Worm (Caenorhabditis elegans) whole organism, L3 larva: ENCODE measurements around the gene pssy-1.

Experiments used
- ceh-16 ChIP-seq: sonication (generic microtip); optimal IDR thresholded peaks from 2 replicates; lab custom pipeline; 2017; ENCODE audit warnings: missing biosample characterization, missing genetic modification characterization
- fos-1 ChIP-seq: fragments of 150-350 bp; optimal IDR thresholded peaks from 2 replicates; lab custom pipeline; 2014; ENCODE audit warnings: missing biosample characterization, missing genetic modification characterization
- lin-39 ChIP-seq: fragments of 150-350 bp; optimal IDR thresholded peaks from 2 replicates; lab custom pipeline; 2018; ENCODE audit warnings: missing biosample characterization, missing genetic modification reagents, missing genetic modification characterization
- nhr-237 ChIP-seq: fragments of 150-350 bp; optimal IDR thresholded peaks from 2 replicates; lab custom pipeline; 2014; ENCODE audit warnings: missing biosample characterization, missing genetic modification characterization

DNA sequence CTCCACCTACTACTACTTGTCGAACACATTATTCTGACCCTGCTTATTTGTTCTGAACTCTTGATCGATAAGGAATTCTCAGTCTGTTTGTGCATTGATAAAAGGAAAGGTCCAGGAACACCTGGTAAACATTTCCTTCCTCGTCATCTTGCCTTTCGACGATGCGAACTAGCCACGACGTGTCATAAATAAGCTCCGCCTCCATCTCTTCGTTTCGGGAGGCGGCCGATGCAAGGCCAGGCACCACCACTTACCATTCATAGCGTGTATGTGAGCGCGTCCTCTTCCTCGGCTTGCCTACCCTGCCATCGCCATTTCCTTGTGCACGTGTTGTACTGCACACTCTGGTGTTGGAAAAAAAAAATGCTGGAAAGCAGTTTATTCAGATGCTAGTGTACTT lies 23.5 kb downstream of the pssy-1 start:
- TF ChIP-seq lin-39 (tag; lab: Kevin White, UChicago): no peak
- TF ChIP-seq fos-1 (tag; lab: Kevin White, UChicago): no peak
- no peak for TF ChIP-seq ceh-16 (tag; lab: Kevin White, UChicago)
- TF ChIP-seq nhr-237: no peak
